Worm (Caenorhabditis elegans): ENCODE measurements around the gene ccch-3.

The ccch-3 gene

DNA sequence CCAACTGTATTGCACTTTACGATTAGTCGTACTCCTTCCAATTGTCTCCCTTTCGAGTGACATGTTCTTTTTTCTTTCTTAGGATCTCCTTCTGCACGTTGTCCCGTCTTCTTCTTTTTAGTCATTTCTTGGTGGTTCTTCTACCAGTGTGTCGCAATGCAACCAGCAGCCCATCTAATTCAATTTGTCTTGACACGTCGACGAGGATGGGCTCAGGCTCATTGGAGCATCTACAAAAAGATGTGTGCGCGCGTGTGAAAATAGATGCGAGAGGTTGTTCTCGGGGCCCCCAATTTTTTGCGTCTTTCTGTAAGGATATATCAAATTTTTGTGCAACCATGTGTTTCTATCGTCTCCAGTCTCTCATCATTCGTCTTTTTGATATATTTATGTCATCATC, 42.1 kb upstream of the ccch-3 start:
- no peak for TF ChIP-seq Y22D7AL.16 (tag; optimal IDR thresholded peaks at IDR 0.05)
- peak; percentile 86 for TF ChIP-seq unc-42 (tag; optimal IDR thresholded peaks at IDR 0.05)

DNA sequence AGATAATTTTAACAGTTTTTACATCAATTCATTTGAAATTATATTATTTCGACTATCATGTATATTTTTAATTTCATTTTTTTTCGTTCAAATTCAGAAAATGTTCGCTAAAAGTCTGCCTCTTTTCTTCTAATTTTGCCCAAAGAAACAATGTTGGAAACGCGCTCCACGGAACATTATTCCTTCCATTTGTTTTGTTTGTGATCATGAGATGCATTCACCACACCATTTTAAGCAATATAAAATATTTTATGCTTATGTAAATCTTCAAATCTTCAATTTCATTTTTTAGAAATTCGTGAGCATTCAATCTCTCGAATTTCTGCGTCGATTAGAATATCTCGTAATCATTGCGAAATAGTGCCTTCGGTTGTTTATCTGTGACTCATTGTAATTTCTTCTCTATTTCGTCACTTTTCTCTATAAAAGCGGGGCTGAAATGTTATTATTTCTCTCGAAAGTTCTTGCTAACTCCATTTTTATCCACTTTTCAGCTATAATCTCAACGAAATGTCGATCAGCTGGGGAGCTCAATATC, 37.9 kb upstream of the ccch-3 start, which contains the start of gene istr-1:
TSS of gene istr-1 (plus strand) at position 495 of the 538 bp plus-strand sequence.
- TF ChIP-seq ceh-31 (tag; optimal IDR thresholded peaks at IDR 0.05) (no peak), hlh-30 (tag; optimal IDR thresholded peaks at IDR 0.05; ENCODE audit: insufficient read depth) (peak; percentile 21), ceh-45 (GFP tag; IDR thresholded peaks at IDR 0.05) (no peak)

DNA sequence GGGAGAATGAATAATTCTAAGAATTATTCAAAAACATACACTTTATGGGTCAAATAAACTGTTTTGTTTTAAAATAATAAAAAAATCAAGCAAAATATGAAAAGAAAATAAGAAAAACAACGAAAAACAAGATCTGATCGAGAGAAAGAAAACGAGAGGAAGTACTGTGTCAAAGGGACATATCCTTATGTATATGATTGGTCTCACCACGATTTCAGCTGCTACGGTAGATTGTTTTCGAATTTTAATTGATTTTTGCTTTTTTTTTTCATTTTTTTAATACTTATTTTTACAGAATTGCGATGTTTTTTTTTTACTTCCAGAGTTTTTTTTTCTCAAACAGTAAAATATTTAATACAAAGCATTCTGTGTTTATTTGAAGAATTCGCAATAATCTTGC, 37.3 kb upstream of the ccch-3 start:
- TF ChIP-seq unc-86 (tag; optimal IDR thresholded peaks at IDR 0.05): no peak
- no peak for TF ChIP-seq ceh-34 (tag; optimal IDR thresholded peaks at IDR 0.05)
- no peak for TF ChIP-seq fax-1 (tag; optimal IDR thresholded peaks at IDR 0.05)
- no peak for TF ChIP-seq ceh-24 (tag; optimal IDR thresholded peaks at IDR 0.05)
- TF ChIP-seq madf-2 (tag; optimal IDR thresholded peaks at IDR 0.05): no peak
- no peak for TF ChIP-seq T23F11.4 (GFP tag; optimal IDR thresholded peaks at IDR 0.05)
- no peak for TF ChIP-seq mec-3 (tag; optimal IDR thresholded peaks at IDR 0.05; ENCODE audit: borderline replicate concordance)
- TF ChIP-seq ztf-16 (tag; optimal IDR thresholded peaks at IDR 0.05): no peak
- TF ChIP-seq hlh-13 (GFP tag; optimal IDR thresholded peaks at IDR 0.05): no peak
- no peak for TF ChIP-seq F13H6.1 (tag; optimal IDR thresholded peaks at IDR 0.05)
- TF ChIP-seq ceh-6 (GFP tag; optimal IDR thresholded peaks at IDR 0.05): no peak
- no peak for TF ChIP-seq ceh-22 (tag; optimal IDR thresholded peaks at IDR 0.05)

DNA sequence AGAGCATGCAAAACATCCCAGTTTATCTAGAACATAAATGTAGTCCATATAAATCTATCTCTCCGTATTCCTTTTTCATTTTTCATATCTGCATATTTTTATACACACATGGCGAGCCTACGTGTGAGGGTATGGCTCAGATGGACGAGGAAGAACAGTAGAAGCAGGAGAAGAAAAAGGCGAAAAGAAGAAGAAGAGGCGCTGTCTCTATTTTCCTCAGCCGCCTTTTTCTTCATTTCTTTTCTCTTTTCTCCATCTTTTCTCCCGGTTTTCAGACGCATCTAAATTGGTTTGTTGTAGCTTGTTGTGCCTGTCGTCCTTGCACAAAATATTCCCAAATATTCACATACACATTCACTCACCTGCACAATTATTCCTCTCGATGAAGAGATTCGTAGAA, 36.5 kb upstream of the ccch-3 start, which contains the start of gene K10C8.4:
TSS of gene K10C8.4 (plus strand) at position 301 of the 400 bp plus-strand sequence.
- no peak for TF ChIP-seq hlh-15 (tag; optimal IDR thresholded peaks at IDR 0.05)

DNA sequence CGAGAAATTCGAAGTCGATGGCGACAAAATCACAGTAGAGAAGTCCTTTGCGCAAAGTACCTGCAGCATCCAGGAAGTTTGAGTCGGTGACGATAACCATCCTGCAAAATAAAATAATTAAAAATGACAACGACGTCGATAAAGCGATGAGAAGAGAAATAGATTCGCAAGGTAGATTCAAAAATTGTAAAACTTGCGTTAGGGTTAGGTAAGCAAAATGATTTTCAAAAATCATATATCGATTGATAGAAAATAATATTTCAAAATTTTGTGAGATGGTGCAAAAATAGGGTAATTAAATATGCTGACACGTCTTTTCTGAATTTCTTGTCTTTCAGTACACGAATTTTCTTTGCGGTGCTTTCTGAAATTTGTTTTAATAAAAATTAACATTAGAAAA, 35.7 kb upstream of the ccch-3 start, which contains the start of gene parn-1:
TSS of gene parn-1 (minus strand) at position 101 of the 400 bp plus-strand sequence.
- TF ChIP-seq Y22D7AL.16 (tag; optimal IDR thresholded peaks at IDR 0.05) (no peak), pax-1 (tag; optimal IDR thresholded peaks at IDR 0.05) (no peak), unc-42 (tag; optimal IDR thresholded peaks at IDR 0.05) (no peak), ztf-16 (tag; optimal IDR thresholded peaks at IDR 0.05) (no peak), unc-55 (GFP tag; optimal IDR thresholded peaks at IDR 0.05) (no peak), ceh-6 (GFP tag; optimal IDR thresholded peaks at IDR 0.05) (no peak), T23F11.4 (GFP tag; optimal IDR thresholded peaks at IDR 0.05) (no peak), gmeb-2 (tag; optimal IDR thresholded peaks at IDR 0.05) (no peak), lim-6 (tag; optimal IDR thresholded peaks at IDR 0.05) (no peak), tbx-7 (tag; optimal IDR thresholded peaks at IDR 0.05) (no peak), lin-11 (tag; optimal IDR thresholded peaks at IDR 0.05) (no peak), K09A11.1 (tag; optimal IDR thresholded peaks at IDR 0.05; ENCODE audit: insufficient read depth) (no peak)

DNA sequence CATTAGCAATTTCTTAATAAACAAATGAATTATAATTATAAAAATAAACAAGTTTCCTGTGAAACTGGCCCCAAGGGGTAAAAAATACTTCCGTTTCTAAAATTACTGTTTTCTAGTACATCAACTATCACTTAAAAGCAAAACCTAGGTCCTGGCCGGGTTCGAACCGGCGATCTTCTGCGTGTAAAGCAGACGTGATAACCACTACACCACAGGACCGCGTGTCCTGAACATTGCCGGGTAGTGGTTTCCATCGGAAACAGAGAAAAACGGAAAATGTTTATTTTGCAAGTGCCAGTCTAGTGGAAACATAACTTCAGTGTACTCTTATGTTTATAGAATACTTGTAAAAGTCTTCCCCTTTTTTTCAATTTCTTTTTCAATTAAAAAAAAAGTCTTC, 23.7 kb upstream of the ccch-3 start:
- no peak for TF ChIP-seq sox-4 (tag; optimal IDR thresholded peaks at IDR 0.05)
- no peak for TF ChIP-seq ahr-1 (tag; optimal IDR thresholded peaks at IDR 0.05)
- no peak for TF ChIP-seq nhr-11 (tag; optimal IDR thresholded peaks at IDR 0.05)
- no peak for TF ChIP-seq F13H6.1 (tag; optimal IDR thresholded peaks at IDR 0.05)
- no peak for TF ChIP-seq ztf-16 (tag; optimal IDR thresholded peaks at IDR 0.05)
- TF ChIP-seq pha-2 (tag; optimal IDR thresholded peaks at IDR 0.05): no peak
- no peak for TF ChIP-seq pat-9 (tag; optimal IDR thresholded peaks at IDR 0.05)
- no peak for TF ChIP-seq unc-86 (tag; optimal IDR thresholded peaks at IDR 0.05)
- no peak for TF ChIP-seq odd-2 (tag; optimal IDR thresholded peaks at IDR 0.05)
- TF ChIP-seq mec-3 (tag; optimal IDR thresholded peaks at IDR 0.05; ENCODE audit: borderline replicate concordance): no peak
- TF ChIP-seq T23F11.4 (GFP tag; optimal IDR thresholded peaks at IDR 0.05): no peak
- no peak for TF ChIP-seq C08G9.2 (tag; optimal IDR thresholded peaks at IDR 0.05)
- no peak for TF ChIP-seq unc-3 (GFP tag; conservative IDR thresholded peaks at IDR 0.05)
- TF ChIP-seq unc-3 (tag; optimal IDR thresholded peaks at IDR 0.05): no peak
- TF ChIP-seq ceh-18 (tag; optimal IDR thresholded peaks at IDR 0.05): no peak
- TF ChIP-seq eyg-1 (tag; optimal IDR thresholded peaks at IDR 0.05): no peak

All from whole organism, late embryonic.